Fruit fly (Drosophila melanogaster): Measurements from ENCODE around the gene tsg.
A peak's percentile ranks its signal among the peaks of the same experiment; 100 is the strongest.

The tsg gene

DNA sequence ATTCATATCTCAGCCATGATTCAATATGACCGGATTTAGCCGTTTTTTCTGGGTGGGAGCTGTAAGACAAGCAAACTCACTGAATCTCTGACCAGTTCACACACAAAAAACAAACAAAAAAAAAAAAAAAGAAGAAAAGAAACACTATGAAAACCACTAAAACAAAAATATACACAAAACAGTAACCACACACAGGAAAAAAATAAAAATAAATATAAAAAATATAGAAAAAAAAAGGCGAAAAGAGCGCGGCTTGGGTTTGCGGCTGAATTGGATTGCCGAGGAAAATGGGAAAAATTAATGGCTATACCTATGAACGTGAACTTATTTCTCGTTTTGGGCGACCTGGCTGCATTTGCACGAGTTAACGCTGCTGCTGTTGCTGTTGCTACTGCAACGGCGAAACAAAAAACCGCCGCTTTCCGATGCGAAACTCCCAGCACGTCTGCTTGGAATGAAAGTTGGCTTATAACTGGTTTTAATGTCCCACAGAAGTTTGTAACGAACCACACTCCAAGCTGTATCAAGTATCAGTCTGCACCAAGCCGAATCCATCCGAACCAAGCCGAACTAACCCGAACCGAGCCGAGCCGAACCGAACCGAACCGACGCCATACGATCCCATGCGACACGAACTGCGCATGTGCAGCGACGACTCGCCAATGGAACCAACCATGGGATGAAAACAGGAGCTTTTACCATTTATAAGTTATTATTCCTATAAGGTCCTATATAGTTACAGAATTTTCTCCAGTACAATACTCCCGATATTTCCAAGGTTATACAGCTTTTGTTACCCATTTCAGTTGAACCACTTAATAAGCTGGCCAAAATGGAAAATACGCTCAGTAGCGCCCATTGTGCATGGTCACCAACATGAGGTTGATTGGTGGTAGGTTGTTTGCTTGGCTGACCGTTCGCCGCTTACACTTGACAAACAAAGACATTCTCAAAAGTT is 15.0 kb upstream of the tsg start, which contains the start of gene fw (continued):
- TF ChIP-seq D (optimal IDR thresholded peaks at IDR 0.05) (no peak), D (GFP tag; optimal IDR thresholded peaks at IDR 0.05) (peak; percentile 37), D19A (tag; optimal IDR thresholded peaks at IDR 0.05) (peak; percentile 2), pros (GFP tag; optimal IDR thresholded peaks at IDR 0.05) (no peak), Scr (GFP tag; IDR thresholded peaks at IDR 0.05; ENCODE audit: partially characterized antibody) (no peak), gt (GFP tag; IDR thresholded peaks at IDR 0.05) (no peak), vfl (GFP tag; optimal IDR thresholded peaks at IDR 0.05) (no peak), CG34422 (GFP tag; IDR thresholded peaks at IDR 0.05) (0 out of 3 replicates have a peak, but pooled peaks have one; percentile 26), CG18011 (GFP tag; optimal IDR thresholded peaks at IDR 0.05) (no peak), sug (tag; optimal IDR thresholded peaks at IDR 0.05) (no peak), CG1529 (GFP tag; optimal IDR thresholded peaks at IDR 0.05) (no peak), ash1 (GFP tag; optimal IDR thresholded peaks at IDR 0.05) (no peak), insv (GFP tag; optimal IDR thresholded peaks at IDR 0.05) (no peak), chm (GFP tag; IDR thresholded peaks at IDR 0.05) (no peak), sc (optimal IDR thresholded peaks at IDR 0.05) (no peak), sc (GFP tag; optimal IDR thresholded peaks at IDR 0.05) (no peak), pita (GFP tag; optimal IDR thresholded peaks at IDR 0.05) (no peak), Fer3 (tag; optimal IDR thresholded peaks at IDR 0.05) (peak; percentile 32), GATAe (GFP tag; conservative IDR thresholded peaks at IDR 0.05) (no peak), fu2 (GFP tag; optimal IDR thresholded peaks at IDR 0.05) (no peak), z (GFP tag; IDR thresholded peaks at IDR 0.05) (no peak), HLHmδ (GFP tag; optimal IDR thresholded peaks at IDR 0.05) (no peak), CG8359 (GFP tag; optimal IDR thresholded peaks at IDR 0.05; ENCODE audit: borderline replicate concordance) (no peak), CG30431 (GFP tag; optimal IDR thresholded peaks at IDR 0.05) (no peak), otp (GFP tag; IDR thresholded peaks at IDR 0.05) (0 out of 3 replicates have a peak, but pooled peaks have one; percentile 13), slp2 (GFP tag; optimal IDR thresholded peaks at IDR 0.05) (peak; percentile 41), fd96Cb (tag; optimal IDR thresholded peaks at IDR 0.05) (peak; percentile 9), CG11398 (GFP tag; optimal IDR thresholded peaks at IDR 0.05) (no peak), CG16779 (GFP tag; IDR thresholded peaks at IDR 0.05) (no peak), zf30C (GFP tag; optimal IDR thresholded peaks at IDR 0.05) (no peak), CG32532 (GFP tag; IDR thresholded peaks at IDR 0.05) (peak; percentile 54), CG32772 (GFP tag; IDR thresholded peaks at IDR 0.05) (no peak), CG10543 (GFP tag; optimal IDR thresholded peaks at IDR 0.05) (no peak), Ravus (GFP tag; IDR thresholded peaks at IDR 0.05) (no peak), gsb-n (tag; optimal IDR thresholded peaks at IDR 0.05) (no peak), CG1233 (GFP tag; optimal IDR thresholded peaks at IDR 0.05) (peak; percentile 20), tx (GFP tag; optimal IDR thresholded peaks at IDR 0.05) (no peak), CG11085 (GFP tag; IDR thresholded peaks at IDR 0.05) (no peak), Drgx (GFP tag; IDR thresholded peaks at IDR 0.05) (peak; percentile 83), CG10267 (tag; optimal IDR thresholded peaks at IDR 0.05) (peak; percentile 9), Max (GFP tag; optimal IDR thresholded peaks at IDR 0.05) (no peak), zfh2 (GFP tag; optimal IDR thresholded peaks at IDR 0.05) (peak; percentile 19), Ada2b (GFP tag; IDR thresholded peaks at IDR 0.05) (peak; percentile 19; the same call in 1 of the 2 replicates), stc (GFP tag; IDR thresholded peaks at IDR 0.05) (0 out of 2 replicates have a peak, but pooled peaks have one; percentile 14), CG6683 (GFP tag; optimal IDR thresholded peaks at IDR 0.05) (no peak), Gug (GFP tag; IDR thresholded peaks at IDR 0.05) (no peak), Eip74EF (GFP tag; optimal IDR thresholded peaks at IDR 0.05) (no peak), ab (GFP tag; optimal IDR thresholded peaks at IDR 0.05) (no peak), HmgZ (tag; optimal IDR thresholded peaks at IDR 0.05) (no peak)
